Worm (Caenorhabditis elegans): Measurements from ENCODE around the gene nhr-11.

nhr-11 gene

DNA sequence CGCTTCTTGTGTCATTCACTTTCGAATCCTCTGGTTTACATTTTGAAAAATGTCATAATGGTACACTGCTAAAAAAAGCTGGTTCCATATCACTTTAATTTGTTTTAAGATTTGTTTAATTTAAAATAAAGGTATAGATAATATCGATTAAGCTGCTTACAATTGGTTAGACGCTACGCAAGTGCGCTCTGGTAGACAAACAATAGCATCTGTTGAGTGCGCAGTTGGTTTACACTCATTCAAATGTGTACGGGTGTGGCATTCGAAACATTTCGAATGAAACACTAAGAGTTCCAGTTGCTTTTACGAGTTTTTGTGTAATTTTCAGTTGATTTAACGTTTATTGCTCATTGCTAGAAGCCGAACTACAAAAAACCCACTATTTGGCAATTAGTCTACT, 37.7 kb downstream of the nhr-11 start (continued):
- TF ChIP-seq gmeb-2 (tag; optimal IDR thresholded peaks at IDR 0.05) (no peak), ets-4 (tag; optimal IDR thresholded peaks at IDR 0.05) (no peak), dve-1 (tag; optimal IDR thresholded peaks at IDR 0.05) (no peak), hlh-13 (GFP tag; optimal IDR thresholded peaks at IDR 0.05) (no peak), nfya-1 (tag; optimal IDR thresholded peaks at IDR 0.05) (no peak), pqm-1 (tag; optimal IDR thresholded peaks at IDR 0.05) (no peak), unc-55 (GFP tag; optimal IDR thresholded peaks at IDR 0.05) (peak; percentile 72), ceh-31 (tag; optimal IDR thresholded peaks at IDR 0.05) (peak; percentile 41)

ce11 chrIV:9108631-9109030, 38.8 kb downstream of the nhr-11 start, which contains the start of gene aly-1:
TSS of gene aly-1 (plus strand) at chrIV:9108931.
- TF ChIP-seq hlh-30 (tag; optimal IDR thresholded peaks at IDR 0.05; ENCODE audit: insufficient read depth) (no peak), ceh-31 (tag; optimal IDR thresholded peaks at IDR 0.05) (no peak), sox-4 (tag; optimal IDR thresholded peaks at IDR 0.05) (no peak), lim-6 (tag; optimal IDR thresholded peaks at IDR 0.05) (no peak), che-1 (tag; optimal IDR thresholded peaks at IDR 0.05) (no peak), gmeb-2 (tag; optimal IDR thresholded peaks at IDR 0.05) (no peak), ceh-6 (GFP tag; optimal IDR thresholded peaks at IDR 0.05) (no peak), unc-3 (GFP tag; conservative IDR thresholded peaks at IDR 0.05) (no peak), unc-3 (tag; optimal IDR thresholded peaks at IDR 0.05) (no peak), pha-2 (tag; optimal IDR thresholded peaks at IDR 0.05) (no peak)

ce11 chrIV:9112019-9112418, 42.2 kb downstream of the nhr-11 start:
- TF ChIP-seq ceh-9 (tag; optimal IDR thresholded peaks at IDR 0.05) (no peak), C08G9.2 (tag; optimal IDR thresholded peaks at IDR 0.05) (no peak), mec-3 (tag; optimal IDR thresholded peaks at IDR 0.05; ENCODE audit: borderline replicate concordance) (no peak), pat-9 (tag; optimal IDR thresholded peaks at IDR 0.05) (no peak), sox-4 (tag; optimal IDR thresholded peaks at IDR 0.05) (no peak)

DNA sequence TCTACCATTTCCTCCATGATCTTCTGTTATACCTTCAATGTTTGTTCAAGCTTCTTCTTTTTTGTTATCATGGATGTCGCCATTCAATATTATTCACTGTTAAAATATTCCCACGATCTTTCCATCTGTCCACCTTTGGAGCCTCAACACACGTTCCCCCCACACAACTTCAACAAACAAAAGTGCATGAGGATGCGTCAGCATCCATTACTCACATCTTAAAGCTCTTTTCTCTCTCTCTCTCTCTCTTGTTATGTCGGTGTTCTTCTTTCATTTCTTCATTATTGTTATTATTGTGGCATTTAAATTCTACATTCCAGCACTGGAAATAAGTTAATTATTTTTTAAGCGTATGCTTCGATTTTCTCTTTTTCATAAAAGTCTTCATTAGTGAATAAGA, 44.3 kb downstream of the nhr-11 start:
- TF ChIP-seq syd-9 (tag; optimal IDR thresholded peaks at IDR 0.05): no peak
- TF ChIP-seq che-1 (tag; optimal IDR thresholded peaks at IDR 0.05): no peak
- TF ChIP-seq nhr-232 (tag; optimal IDR thresholded peaks at IDR 0.05): no peak
- TF ChIP-seq sdc-2 (tag; optimal IDR thresholded peaks at IDR 0.05): no peak
- TF ChIP-seq unc-55 (GFP tag; optimal IDR thresholded peaks at IDR 0.05): no peak
- no peak for TF ChIP-seq C38D4.7 (GFP tag; optimal IDR thresholded peaks at IDR 0.05)
- no peak for TF ChIP-seq ceh-6 (GFP tag; optimal IDR thresholded peaks at IDR 0.05)
- no peak for TF ChIP-seq T23F11.4 (GFP tag; optimal IDR thresholded peaks at IDR 0.05)

ce11 chrIV:9116452-9116851, 46.6 kb downstream of the nhr-11 start:
- TF ChIP-seq npax-4 (tag; optimal IDR thresholded peaks at IDR 0.05) (no peak), ceh-14 (tag; optimal IDR thresholded peaks at IDR 0.05) (no peak), K02D7.2 (tag; optimal IDR thresholded peaks at IDR 0.05) (no peak), dve-1 (tag; optimal IDR thresholded peaks at IDR 0.05) (no peak), pax-1 (tag; optimal IDR thresholded peaks at IDR 0.05) (no peak), ama-1 (optimal IDR thresholded peaks at IDR 0.05) (no peak), hlh-15 (tag; optimal IDR thresholded peaks at IDR 0.05) (no peak), nhr-232 (tag; optimal IDR thresholded peaks at IDR 0.05) (no peak), nhr-11 (tag; optimal IDR thresholded peaks at IDR 0.05) (no peak), fkh-6 (tag; optimal IDR thresholded peaks at IDR 0.05) (no peak), ceh-31 (tag; optimal IDR thresholded peaks at IDR 0.05) (no peak), lim-6 (tag; optimal IDR thresholded peaks at IDR 0.05) (no peak), ttx-3 (tag; optimal IDR thresholded peaks at IDR 0.05) (no peak), hlh-8 (tag; optimal IDR thresholded peaks at IDR 0.05) (no peak), K09A11.1 (tag; optimal IDR thresholded peaks at IDR 0.05; ENCODE audit: insufficient read depth) (no peak), C08G9.2 (tag; optimal IDR thresholded peaks at IDR 0.05) (no peak), ceh-48 (tag; optimal IDR thresholded peaks at IDR 0.05) (no peak), pat-9 (tag; optimal IDR thresholded peaks at IDR 0.05) (no peak), pha-2 (tag; optimal IDR thresholded peaks at IDR 0.05) (no peak), ceh-9 (tag; optimal IDR thresholded peaks at IDR 0.05) (no peak)

Measured in whole organism, late embryonic.